Worm (Caenorhabditis elegans) whole organism, L2 larva: ENCODE results near the gene C06E4.8.

Experiments used
- elt-1 ChIP-seq: fragments of 150-350 bp; optimal IDR thresholded peaks from 2 replicates; lab custom pipeline; 2014; ENCODE audit warnings: missing biosample characterization, missing genetic modification characterization
- fos-1 ChIP-seq: fragments of 150-350 bp; optimal IDR thresholded peaks from 2 replicates; lab custom pipeline; 2014; ENCODE audit warnings: missing biosample characterization, missing genetic modification characterization
- lin-11 ChIP-seq: fragments of 150-350 bp; sonication (generic microtip); optimal IDR thresholded peaks from 2 replicates; lab custom pipeline; 2014; ENCODE audit warnings: missing biosample characterization, missing genetic modification characterization, inconsistent platforms, mixed read lengths
- nhr-25 ChIP-seq: fragments of 150-350 bp; sonication (generic microtip); optimal IDR thresholded peaks from 3 replicates; lab custom pipeline; 2014; ENCODE audit warnings: missing biosample characterization, missing genetic modification characterization
- unc-62 ChIP-seq: fragments of 150-350 bp; optimal IDR thresholded peaks from 2 replicates; lab custom pipeline; 2014; ENCODE audit warnings: missing biosample characterization, missing genetic modification reagents, missing genetic modification characterization
- zag-1 ChIP-seq: fragments of 150-350 bp; optimal IDR thresholded peaks from 2 replicates; lab custom pipeline; 2014; ENCODE audit warnings: missing biosample characterization, missing genetic modification characterization

DNA sequence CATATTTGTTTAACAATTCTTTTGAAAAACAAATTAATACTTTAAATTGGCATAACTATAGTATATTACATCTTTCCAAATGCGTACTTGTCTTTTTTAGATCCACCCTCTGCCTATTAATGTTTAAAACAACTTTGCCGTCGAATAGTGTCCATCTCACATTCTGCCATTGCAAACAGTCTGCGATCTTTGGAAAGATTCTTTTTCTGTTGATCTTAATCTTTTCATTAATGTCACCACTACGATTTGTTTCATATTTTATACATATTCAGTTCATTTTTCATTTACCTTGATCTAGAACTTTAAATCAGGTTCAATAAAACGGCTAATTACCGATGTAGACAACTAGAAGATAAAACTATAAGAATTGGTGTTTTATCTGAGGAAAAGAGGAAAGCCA lies 51.1 kb downstream of the C06E4.8 start:
- TF ChIP-seq unc-62 (GFP tag; lab: Kevin White, UChicago) (no peak), zag-1 (tag; lab: Kevin White, UChicago) (no peak), lin-11 (tag; lab: Kevin White, UChicago) (no peak), nhr-25 (tag; lab: Kevin White, UChicago) (peak; percentile 48), fos-1 (tag; lab: Kevin White, UChicago) (no peak), elt-1 (no peak)
